Worm (Caenorhabditis elegans) whole organism, L4 larva: ENCODE results near the gene sul-2.

Experiments used
- F10B5.3 ChIP-seq: sonication (generic microtip); optimal IDR thresholded peaks from 2 replicates; lab custom pipeline; 2016; ENCODE audit warnings: mild to moderate bottlenecking, missing genetic modification characterization, missing compliant biosample characterization
- aha-1 ChIP-seq: fragments of 150-350 bp; peaks from one replicate; lab custom pipeline; 2014; ENCODE audit warnings: missing biosample characterization, missing genetic modification characterization
- ceh-44 ChIP-seq: fragments of 200-800 bp; sonication (Bioruptor generic); IDR thresholded peaks from 2 replicates; pipeline ENCODE4 v1.3.6; 2022; ENCODE audit warnings: missing genetic modification reagents, missing genetic modification characterization, missing compliant biosample characterization
- dmd-8 ChIP-seq: fragments of 200-800 bp; sonication (Bioruptor generic); IDR thresholded peaks from 2 replicates; pipeline ENCODE4 v1.3.6; 2022; ENCODE audit warnings: missing genetic modification characterization, missing compliant biosample characterization
- dmd-9 ChIP-seq: fragments of 200-800 bp; sonication (Bioruptor generic); IDR thresholded peaks from 2 replicates; pipeline ENCODE4 v1.3.6; 2022; ENCODE audit warnings: missing genetic modification reagents, missing genetic modification characterization, missing compliant biosample characterization
- egl-27 ChIP-seq: sonication (generic microtip); optimal IDR thresholded peaks from 3 replicates; lab custom pipeline; 2017; ENCODE audit warnings: missing biosample characterization, missing genetic modification reagents, missing genetic modification characterization
- lin-38 ChIP-seq: fragments of 200-800 bp; sonication (Bioruptor generic); IDR thresholded peaks from 2 replicates; pipeline ENCODE4 v1.3.6; 2022; ENCODE audit warnings: missing genetic modification reagents, missing genetic modification characterization, missing compliant biosample characterization
- nhr-10 ChIP-seq: fragments of 150-350 bp; optimal IDR thresholded peaks from 2 replicates; lab custom pipeline; 2014; ENCODE audit warnings: missing biosample characterization, missing genetic modification characterization
- nhr-11 ChIP-seq: fragments of 150-350 bp; optimal IDR thresholded peaks from 2 replicates; lab custom pipeline; 2014; ENCODE audit warnings: missing biosample characterization, missing genetic modification characterization
- nhr-48 ChIP-seq: sonication (generic microtip); optimal IDR thresholded peaks from 2 replicates; lab custom pipeline; 2016; ENCODE audit warnings: mild to moderate bottlenecking, missing genetic modification characterization, missing compliant biosample characterization
- nhr-77 ChIP-seq: fragments of 150-350 bp; optimal IDR thresholded peaks from 2 replicates; lab custom pipeline; 2014; ENCODE audit warnings: missing biosample characterization, missing genetic modification characterization
- skn-1 ChIP-seq: fragments of 150-350 bp; optimal IDR thresholded peaks from 2 replicates; lab custom pipeline; 2014; ENCODE audit warnings: missing biosample characterization, missing genetic modification characterization
- ztf-11 ChIP-seq: fragments of 150-350 bp; optimal IDR thresholded peaks from 2 replicates; lab custom pipeline; 2014; ENCODE audit warnings: missing biosample characterization, missing genetic modification characterization

ce11 chrV:8123384-8123783 is 34.2 kb upstream of the sul-2 start, which contains the start of gene D1014.5:
- TF ChIP-seq dmd-9 (GFP tag; lab: Robert Waterston, UW), result no peak
- TF ChIP-seq ztf-11 (tag; lab: Kevin White, UChicago), result no peak
- no peak for TF ChIP-seq nhr-48 (tag; lab: Kevin White, UChicago)
- TF ChIP-seq nhr-11, result no peak
- no peak for TF ChIP-seq skn-1 (tag; lab: Kevin White, UChicago)
- no peak for TF ChIP-seq nhr-77 (tag; lab: Kevin White, UChicago)
- no peak for TF ChIP-seq egl-27 (tag; lab: Kevin White, UChicago)
- no peak for TF ChIP-seq nhr-10 (tag; lab: Kevin White, UChicago)
- no peak for TF ChIP-seq F10B5.3
- peak; percentile 10 for TF ChIP-seq aha-1 (tag; lab: Kevin White, UChicago)
- TF ChIP-seq ceh-44 (GFP tag; lab: Robert Waterston, UW), result no peak
- no peak for TF ChIP-seq lin-38
- no peak for TF ChIP-seq dmd-8 (GFP tag; lab: Robert Waterston, UW)
